Fruit fly (Drosophila melanogaster): Measurements from ENCODE around the gene TrpRS-m.

Gene TrpRS-m

dm6 chr3L:17895815-17896275, 46.3 kb downstream of the TrpRS-m start, which contains the start of gene Tsp74F (continued):
- TF ChIP-seq ken (GFP tag; IDR thresholded peaks at IDR 0.05) = no peak
- TF ChIP-seq gsb-n (tag; optimal IDR thresholded peaks at IDR 0.05) = no peak
- no peak for TF ChIP-seq Abd-B (GFP tag; optimal IDR thresholded peaks at IDR 0.05)
- TF ChIP-seq CG13624 (GFP tag; optimal IDR thresholded peaks at IDR 0.05) = no peak
- peak; percentile 28 for TF ChIP-seq HHEX (GFP tag; optimal IDR thresholded peaks at IDR 0.05)
- no peak for TF ChIP-seq shn (GFP tag; optimal IDR thresholded peaks at IDR 0.05)
- no peak for TF ChIP-seq Oaz (GFP tag; IDR thresholded peaks at IDR 0.05)
- TF ChIP-seq CG8290 (GFP tag; optimal IDR thresholded peaks at IDR 0.05) = no peak
- no peak for TF ChIP-seq CG8290 (tag; optimal IDR thresholded peaks at IDR 0.05)
- TF ChIP-seq pita (GFP tag; optimal IDR thresholded peaks at IDR 0.05) = no peak
- no peak for TF ChIP-seq aop (GFP tag; IDR thresholded peaks at IDR 0.05)
- no peak for TF ChIP-seq hkb (optimal IDR thresholded peaks at IDR 0.05)
- TF ChIP-seq hkb (GFP tag; IDR thresholded peaks at IDR 0.05) = peak; percentile 44; the same call in 1 of the 2 replicates
- no peak for TF ChIP-seq mld (GFP tag; IDR thresholded peaks at IDR 0.05; ENCODE audit: partially characterized antibody)
- TF ChIP-seq dan (GFP tag; IDR thresholded peaks at IDR 0.05) = no peak
- no peak for TF ChIP-seq CG31441 (GFP tag; IDR thresholded peaks at IDR 0.05)
- no peak for TF ChIP-seq CG10959 (GFP tag; IDR thresholded peaks at IDR 0.05)
- no peak for TF ChIP-seq Fer2 (tag; optimal IDR thresholded peaks at IDR 0.05)
- no peak for TF ChIP-seq Sry-β (GFP tag; optimal IDR thresholded peaks at IDR 0.05)
- peak; percentile 11 for TF ChIP-seq exex (tag; optimal IDR thresholded peaks at IDR 0.05)
- TF ChIP-seq Opbp (GFP tag; IDR thresholded peaks at IDR 0.05; ENCODE audit: partially characterized antibody) = no peak
- TF ChIP-seq Sry-δ (GFP tag; optimal IDR thresholded peaks at IDR 0.05) = no peak
- no peak for TF ChIP-seq Blimp-1 (GFP tag; optimal IDR thresholded peaks at IDR 0.05)
- TF ChIP-seq dysf (GFP tag; IDR thresholded peaks at IDR 0.05) = peak; percentile 21; the same call in 1 of the 3 replicates
- peak; percentile 6 for TF ChIP-seq MTF-1 (GFP tag; optimal IDR thresholded peaks at IDR 0.05; ENCODE audit: borderline replicate concordance)
- no peak for TF ChIP-seq Taf1 (GFP tag; IDR thresholded peaks at IDR 0.05)
- no peak for TF ChIP-seq tna (GFP tag; IDR thresholded peaks at IDR 0.05; ENCODE audit: partially characterized antibody)
- TF ChIP-seq Hr3 (GFP tag; optimal IDR thresholded peaks at IDR 0.05) = no peak
- TF ChIP-seq Neu2 (GFP tag; optimal IDR thresholded peaks at IDR 0.05; ENCODE audit: borderline replicate concordance) = no peak
- no peak for TF ChIP-seq jigr1 (GFP tag; IDR thresholded peaks at IDR 0.05)
- TF ChIP-seq Trl (optimal IDR thresholded peaks at IDR 0.05) = peak; percentile 36 to 54
- no peak for TF ChIP-seq Trl (GFP tag; optimal IDR thresholded peaks at IDR 0.05)
- TF ChIP-seq otp (GFP tag; IDR thresholded peaks at IDR 0.05) = no peak
- TF ChIP-seq CG2875 (GFP tag; optimal IDR thresholded peaks at IDR 0.05) = no peak
- no peak for TF ChIP-seq H2.0 (GFP tag; IDR thresholded peaks at IDR 0.05)
- TF ChIP-seq Hey (tag; optimal IDR thresholded peaks at IDR 0.05) = no peak
- TF ChIP-seq crol (GFP tag; IDR thresholded peaks at IDR 0.05) = no peak
- peak; percentile 30 for TF ChIP-seq CG13296 (GFP tag; optimal IDR thresholded peaks at IDR 0.05)
- TF ChIP-seq CG2202 (tag; optimal IDR thresholded peaks at IDR 0.05) = no peak
- TF ChIP-seq CG11398 (GFP tag; optimal IDR thresholded peaks at IDR 0.05) = no peak
- TF ChIP-seq CG3407 (GFP tag; optimal IDR thresholded peaks at IDR 0.05) = no peak
- no peak for TF ChIP-seq CG2678 (tag; optimal IDR thresholded peaks at IDR 0.05)
- TF ChIP-seq oc (tag; optimal IDR thresholded peaks at IDR 0.05) = peak; percentile 61
- no peak for TF ChIP-seq stc (GFP tag; IDR thresholded peaks at IDR 0.05)
- no peak for TF ChIP-seq CG8924 (tag; optimal IDR thresholded peaks at IDR 0.05)
- no peak for TF ChIP-seq CG16863 (GFP tag; optimal IDR thresholded peaks at IDR 0.05)
- TF ChIP-seq bsh (GFP tag; optimal IDR thresholded peaks at IDR 0.05) = no peak
- TF ChIP-seq CG14441 (GFP tag; IDR thresholded peaks at IDR 0.05) = no peak
- TF ChIP-seq ftz-f1 (GFP tag; optimal IDR thresholded peaks at IDR 0.05) = no peak
